Worm (Caenorhabditis elegans) whole organism, L1 larva: ENCODE results near the gene C49F5.7.

Source experiments
- C04F5.9 ChIP-seq: sonication (generic microtip); optimal IDR thresholded peaks from 2 replicates; lab custom pipeline; 2016; ENCODE audit warnings: missing genetic modification characterization, missing compliant biosample characterization
- C16A3.4 ChIP-seq: fragments of 150-350 bp; optimal IDR thresholded peaks from 2 replicates; lab custom pipeline; 2014; ENCODE audit warnings: missing biosample characterization, missing genetic modification characterization
- C34B4.2 ChIP-seq: sonication (generic microtip); optimal IDR thresholded peaks from 2 replicates; lab custom pipeline; 2017; ENCODE audit warnings: mild to moderate bottlenecking, missing genetic modification characterization, missing compliant biosample characterization
- F16B12.6 ChIP-seq: fragments of 150-350 bp; optimal IDR thresholded peaks from 2 replicates; lab custom pipeline; 2014; ENCODE audit warnings: missing biosample characterization, missing genetic modification characterization
- Y116A8C.19 ChIP-seq: sonication (generic microtip); optimal IDR thresholded peaks from 2 replicates; lab custom pipeline; 2016; ENCODE audit warnings: missing compliant biosample characterization, missing genetic modification characterization, borderline replicate concordance
- alr-1 ChIP-seq: fragments of 200-800 bp; sonication (Bioruptor generic); optimal IDR thresholded peaks from 2 replicates; lab custom pipeline; 2018; ENCODE audit warnings: borderline replicate concordance, mild to moderate bottlenecking, missing genetic modification characterization, missing compliant biosample characterization
- ama-1 ChIP-seq: fragments of 150-350 bp; optimal IDR thresholded peaks from 2 replicates; lab custom pipeline; 2014
- ceh-88 ChIP-seq: fragments of 200-800 bp; sonication (Bioruptor generic); IDR thresholded peaks from 2 replicates; pipeline ENCODE4 v1.3.6; 2022; ENCODE audit warnings: missing genetic modification characterization, missing compliant biosample characterization
- ces-1 ChIP-seq: fragments of 150-350 bp; optimal IDR thresholded peaks from 2 replicates; lab custom pipeline; 2014; ENCODE audit warnings: missing biosample characterization, missing genetic modification reagents, missing genetic modification characterization
- dpl-1 ChIP-seq, 3 experiments: fragments of 150-350 bp in 2 of 3; sonication (generic microtip) in 1 of 3; optimal IDR thresholded peaks; 2 replicates each; lab custom pipeline; 2014 to 2017; ENCODE audit warnings: missing biosample characterization in 3 of 3, missing genetic modification characterization in 3 of 3, missing genetic modification reagents in 3 of 3
- efl-1 ChIP-seq, 4 experiments: fragments of 150-350 bp; optimal IDR thresholded peaks in 3 of 4; peaks in 1 of 4; 1 replicate in 1 of 4; 2 replicates in 3 of 4; lab custom pipeline; 2014; ENCODE audit warnings: missing biosample characterization in 2 of 4, missing genetic modification characterization in 2 of 4, missing genetic modification reagents in 2 of 4
- egl-13 ChIP-seq: sonication (generic microtip); optimal IDR thresholded peaks from 2 replicates; lab custom pipeline; 2016; ENCODE audit warnings: missing genotype, missing genetic modification reagents, missing genetic modification characterization, missing compliant biosample characterization
- egl-27 ChIP-seq, 2 experiments: fragments of 150-350 bp in 1 of 2; sonication (generic microtip); optimal IDR thresholded peaks; 3 replicates each; lab custom pipeline; 2017 to 2018; ENCODE audit warnings: missing biosample characterization in 2 of 2, missing genetic modification characterization in 2 of 2, missing genetic modification reagents in 2 of 2
- elt-2 ChIP-seq: sonication (generic microtip); optimal IDR thresholded peaks from 2 replicates; lab custom pipeline; 2016; ENCODE audit warnings: missing genetic modification characterization, mild to moderate bottlenecking, inconsistent platforms, missing compliant biosample characterization, missing genetic modification reagents
- ets-5 ChIP-seq: fragments of 200-800 bp; sonication (Bioruptor generic); IDR thresholded peaks from 2 replicates; pipeline ENCODE4 v1.3.6; 2022; ENCODE audit warnings: missing genetic modification characterization, missing compliant biosample characterization
- fkh-10 ChIP-seq: sonication (generic microtip); optimal IDR thresholded peaks from 2 replicates; lab custom pipeline; 2017; ENCODE audit warnings: missing biosample characterization, missing genetic modification reagents, missing genetic modification characterization
- fkh-4 ChIP-seq: sonication (generic microtip); optimal IDR thresholded peaks from 2 replicates; lab custom pipeline; 2016; ENCODE audit warnings: missing compliant biosample characterization, missing genetic modification characterization, borderline replicate concordance
- fos-1 ChIP-seq: fragments of 150-350 bp; optimal IDR thresholded peaks from 2 replicates; lab custom pipeline; 2014; ENCODE audit warnings: missing biosample characterization, missing genetic modification characterization
- grh-1 ChIP-seq: fragments of 200-800 bp; sonication (Bioruptor generic); IDR thresholded peaks from 2 replicates; pipeline ENCODE4 v1.3.6; 2022; ENCODE audit warnings: missing genetic modification reagents, missing genetic modification characterization, missing compliant biosample characterization
- hlh-17 ChIP-seq: fragments of 200-800 bp; sonication (Bioruptor generic); optimal IDR thresholded peaks from 2 replicates; lab custom pipeline; 2018; ENCODE audit warnings: missing genetic modification characterization, mild to moderate bottlenecking, missing compliant biosample characterization, moderate library complexity, borderline replicate concordance
- irx-1 ChIP-seq: sonication (generic microtip); optimal IDR thresholded peaks from 2 replicates; lab custom pipeline; 2016; ENCODE audit warnings: missing genetic modification characterization, missing compliant biosample characterization
- isw-1 ChIP-seq: fragments of 200-800 bp; sonication (Bioruptor generic); IDR thresholded peaks from 2 replicates; pipeline ENCODE4 v1.3.6; 2022; ENCODE audit warnings: missing genetic modification characterization, missing compliant biosample characterization
- lin-14 ChIP-seq: fragments of 200-800 bp; sonication (Bioruptor generic); optimal IDR thresholded peaks from 2 replicates; lab custom pipeline; 2018; ENCODE audit warnings: mild to moderate bottlenecking, missing genetic modification characterization, moderate library complexity, missing compliant biosample characterization
- lir-3 ChIP-seq: sonication (generic microtip); optimal IDR thresholded peaks from 2 replicates; lab custom pipeline; 2016; ENCODE audit warnings: mild to moderate bottlenecking, missing genetic modification characterization, moderate library complexity, missing compliant biosample characterization; ENCODE audit not compliant: poor library complexity
- lsy-2 ChIP-seq, 2 experiments: fragments of 150-350 bp; optimal IDR thresholded peaks; 2 replicates each; lab custom pipeline; 2014; ENCODE audit warnings: missing biosample characterization in 2 of 2, missing genetic modification characterization in 2 of 2
- mab-9 ChIP-seq: fragments of 200-800 bp; sonication (Bioruptor generic); IDR thresholded peaks from 2 replicates; pipeline ENCODE4 v1.3.6; 2022; ENCODE audit warnings: missing genetic modification reagents, missing genetic modification characterization, missing compliant biosample characterization
- mef-2 ChIP-seq: fragments of 150-350 bp; optimal IDR thresholded peaks from 2 replicates; lab custom pipeline; 2014; ENCODE audit warnings: missing biosample characterization, missing genetic modification characterization
- mep-1 ChIP-seq: fragments of 150-350 bp; optimal IDR thresholded peaks from 2 replicates; lab custom pipeline; 2014; ENCODE audit warnings: missing biosample characterization, missing genetic modification characterization
- nhr-11 ChIP-seq: fragments of 150-350 bp; optimal IDR thresholded peaks from 2 replicates; lab custom pipeline; 2014; ENCODE audit warnings: missing biosample characterization, missing genetic modification characterization
- nhr-20 ChIP-seq: sonication (generic microtip); optimal IDR thresholded peaks from 2 replicates; lab custom pipeline; 2016; ENCODE audit warnings: mild to moderate bottlenecking, missing genetic modification characterization, missing compliant biosample characterization
- nhr-28 ChIP-seq: fragments of 150-350 bp; optimal IDR thresholded peaks from 2 replicates; lab custom pipeline; 2014; ENCODE audit warnings: missing biosample characterization, missing genetic modification characterization
- nhr-71 ChIP-seq: sonication (generic microtip); optimal IDR thresholded peaks from 2 replicates; lab custom pipeline; 2016; ENCODE audit warnings: mild to moderate bottlenecking, missing genetic modification characterization, moderate library complexity, missing compliant biosample characterization
- nhr-76 ChIP-seq: sonication (generic microtip); optimal IDR thresholded peaks from 2 replicates; lab custom pipeline; 2017; ENCODE audit warnings: missing biosample characterization, missing genetic modification characterization
- nhr-77 ChIP-seq: fragments of 150-350 bp; optimal IDR thresholded peaks from 2 replicates; lab custom pipeline; 2014; ENCODE audit warnings: missing biosample characterization, missing genetic modification characterization
- nhr-84 ChIP-seq: sonication (generic microtip); optimal IDR thresholded peaks from 2 replicates; lab custom pipeline; 2017; ENCODE audit warnings: missing biosample characterization, missing genetic modification characterization
- nhr-90 ChIP-seq: sonication (generic microtip); optimal IDR thresholded peaks from 2 replicates; lab custom pipeline; 2016; ENCODE audit warnings: mild to moderate bottlenecking, missing genetic modification characterization, missing compliant biosample characterization; ENCODE audit not compliant: poor library complexity
- pag-3 ChIP-seq: sonication (generic microtip); optimal IDR thresholded peaks from 2 replicates; lab custom pipeline; 2017; ENCODE audit warnings: missing genetic modification characterization, mild to moderate bottlenecking, missing compliant biosample characterization, antibody characterized with exemption, borderline replicate concordance; ENCODE audit not compliant: insufficient read depth
- pax-3 ChIP-seq: fragments of 200-800 bp; sonication (Bioruptor generic); optimal IDR thresholded peaks from 2 replicates; lab custom pipeline; 2018; ENCODE audit warnings: mild to moderate bottlenecking, missing genetic modification characterization, moderate library complexity, missing compliant biosample characterization
- snpc-4 ChIP-seq: fragments of 150-350 bp; optimal IDR thresholded peaks from 2 replicates; lab custom pipeline; 2014; ENCODE audit warnings: missing biosample characterization, missing genetic modification characterization
- sptf-1 ChIP-seq: fragments of 150-350 bp; optimal IDR thresholded peaks from 2 replicates; lab custom pipeline; 2014; ENCODE audit warnings: missing biosample characterization, missing genetic modification characterization
- swsn-7 ChIP-seq: sonication (generic microtip); optimal IDR thresholded peaks from 2 replicates; lab custom pipeline; 2016; ENCODE audit warnings: missing genetic modification characterization, missing compliant biosample characterization
- tlp-1 ChIP-seq: fragments of 150-350 bp; optimal IDR thresholded peaks from 2 replicates; lab custom pipeline; 2014; ENCODE audit warnings: missing biosample characterization, missing genetic modification characterization
- unc-130 ChIP-seq: fragments of 150-350 bp; optimal IDR thresholded peaks from 2 replicates; lab custom pipeline; 2017; ENCODE audit warnings: missing biosample characterization, missing genetic modification characterization, inconsistent platforms
- unc-30 ChIP-seq: sonication (generic microtip); optimal IDR thresholded peaks from 2 replicates; lab custom pipeline; 2017; ENCODE audit warnings: missing biosample characterization, missing genetic modification characterization
- unc-62 ChIP-seq: fragments of 150-350 bp; optimal IDR thresholded peaks from 2 replicates; lab custom pipeline; 2014; ENCODE audit warnings: missing biosample characterization, missing genetic modification reagents, missing genetic modification characterization
- unc-86 ChIP-seq: sonication (generic microtip); optimal IDR thresholded peaks from 2 replicates; lab custom pipeline; 2016; ENCODE audit warnings: missing genetic modification characterization, missing compliant biosample characterization
- unc-98 ChIP-seq: fragments of 200-800 bp; sonication (Bioruptor generic); IDR thresholded peaks from 2 replicates; pipeline ENCODE4 v1.3.6; 2022; ENCODE audit warnings: missing genetic modification characterization, missing compliant biosample characterization
- xbp-1 ChIP-seq: sonication (generic microtip); optimal IDR thresholded peaks from 2 replicates; lab custom pipeline; 2016; ENCODE audit warnings: missing genetic modification characterization, missing compliant biosample characterization
- zip-4 ChIP-seq: fragments of 200-800 bp; sonication (Bioruptor generic); optimal IDR thresholded peaks from 2 replicates; lab custom pipeline; 2018; ENCODE audit warnings: mild to moderate bottlenecking, missing genetic modification characterization, moderate library complexity, missing compliant biosample characterization
- ztf-4 ChIP-seq: fragments of 150-350 bp; optimal IDR thresholded peaks from 2 replicates; lab custom pipeline; 2014; ENCODE audit warnings: missing biosample characterization, missing genetic modification characterization

Gene C49F5.7

DNA sequence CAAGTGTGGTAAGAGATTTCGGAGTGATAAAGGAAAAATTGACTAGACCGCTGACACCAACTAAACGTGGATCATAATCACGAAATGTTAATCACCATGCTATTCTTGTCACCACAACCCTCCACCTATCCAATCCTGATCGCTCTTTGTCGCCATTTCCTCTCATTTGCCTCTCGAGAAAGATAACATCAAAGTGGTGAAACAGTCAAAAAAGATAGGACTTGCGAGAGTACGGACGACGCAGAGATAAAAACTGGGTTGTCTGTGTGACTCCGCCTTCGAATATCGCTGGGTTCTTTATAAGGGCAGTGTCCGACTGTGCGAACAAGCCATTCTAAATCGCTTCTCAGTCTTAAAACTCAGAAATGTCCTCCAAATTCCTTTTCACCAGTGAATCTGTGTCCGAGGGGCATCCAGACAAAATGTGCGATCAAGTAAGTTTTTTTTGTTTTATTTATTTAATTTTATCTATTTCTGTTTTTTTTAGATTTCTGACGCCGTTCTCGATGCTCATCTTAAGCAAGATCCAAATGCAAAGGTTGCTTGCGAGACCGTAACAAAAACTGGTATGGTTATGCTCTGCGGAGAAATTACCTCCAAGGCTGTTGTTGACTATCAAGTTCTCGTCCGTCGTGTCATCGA is 28.8 kb upstream of the C49F5.7 start, which contains the start of gene sams-1 (continued):
- no peak for TF ChIP-seq unc-86 (tag; lab: Kevin White, UChicago)
- TF ChIP-seq C16A3.4 (tag; lab: Kevin White, UChicago), result no peak
- TF ChIP-seq sptf-1 (tag; lab: Kevin White, UChicago), result no peak
- no peak for TF ChIP-seq egl-13 (tag; lab: Kevin White, UChicago)
- no peak for TF ChIP-seq egl-27 (tag; optimal IDR thresholded peaks at IDR 0.05; lab: Kevin White, UChicago)
- no peak for TF ChIP-seq alr-1
- no peak for TF ChIP-seq fos-1 (tag; lab: Kevin White, UChicago)
- TF ChIP-seq nhr-84 (tag; lab: Kevin White, UChicago), result no peak
- TF ChIP-seq elt-2, result peak; percentile 50
- TF ChIP-seq fkh-4 (tag; lab: Kevin White, UChicago), result no peak
- no peak for TF ChIP-seq ztf-4
- no peak for TF ChIP-seq nhr-77 (tag; lab: Kevin White, UChicago)
- TF ChIP-seq lsy-2 (tag; optimal IDR thresholded peaks at IDR 0.05; lab: Kevin White, UChicago), result no peak
- no peak for TF ChIP-seq unc-62 (GFP tag; lab: Kevin White, UChicago)
- no peak for TF ChIP-seq F16B12.6 (tag; lab: Kevin White, UChicago)
- TF ChIP-seq ets-5 (GFP tag; lab: Robert Waterston, UW), result no peak
- no peak for TF ChIP-seq irx-1 (tag; lab: Kevin White, UChicago)
- no peak for TF ChIP-seq nhr-28 (tag; lab: Kevin White, UChicago)
- no peak for TF ChIP-seq mep-1 (tag; lab: Kevin White, UChicago)
- TF ChIP-seq dpl-1 (GFP tag; optimal IDR thresholded peaks at IDR 0.05; lab: Kevin White, UChicago), result no peak
- no peak for TF ChIP-seq grh-1 (GFP tag; lab: Robert Waterston, UW)
- TF ChIP-seq isw-1 (GFP tag; lab: Robert Waterston, UW), result no peak
- TF ChIP-seq unc-130 (tag; lab: Kevin White, UChicago), result no peak
- no peak for TF ChIP-seq zip-4 (GFP tag; lab: Kevin White, UChicago)
- TF ChIP-seq ces-1, result no peak
- no peak for TF ChIP-seq unc-30 (tag; lab: Kevin White, UChicago)
- TF ChIP-seq nhr-76, result no peak
- TF ChIP-seq Y116A8C.19 (tag; lab: Kevin White, UChicago), result no peak
- TF ChIP-seq pag-3 (tag; lab: Kevin White, UChicago), result no peak
- peak; percentile 16 for TF ChIP-seq nhr-71 (tag; lab: Kevin White, UChicago)
- TF ChIP-seq C04F5.9 (tag; lab: Kevin White, UChicago), result no peak
- no peak for TF ChIP-seq efl-1 (optimal IDR thresholded peaks at IDR 0.05; lab: Kevin White, UChicago)
- TF ChIP-seq efl-1 (GFP tag; optimal IDR thresholded peaks at IDR 0.05 in 1 of 2; lab: Kevin White, UChicago), result peak in 1 of 2 experiments; percentile 8
- no peak for TF ChIP-seq mab-9 (GFP tag; lab: Robert Waterston, UW)
- no peak for TF ChIP-seq tlp-1 (tag; lab: Kevin White, UChicago)
- no peak for TF ChIP-seq pax-3 (tag; lab: Kevin White, UChicago)
- no peak for TF ChIP-seq nhr-90
- TF ChIP-seq fkh-10 (GFP tag; lab: Kevin White, UChicago), result no peak
- TF ChIP-seq C34B4.2 (tag; lab: Kevin White, UChicago), result no peak
- TF ChIP-seq lin-14 (GFP tag; lab: Kevin White, UChicago), result peak; percentile 38
- no peak for TF ChIP-seq unc-98
- no peak for TF ChIP-seq lir-3
- no peak for TF ChIP-seq hlh-17 (GFP tag; lab: Kevin White, UChicago)
- TF ChIP-seq snpc-4 (tag; lab: Kevin White, UChicago), result no peak
- no peak for TF ChIP-seq xbp-1
- no peak for TF ChIP-seq nhr-11 (tag; lab: Kevin White, UChicago)
- peak; percentile 40 for TF ChIP-seq nhr-20 (tag; lab: Kevin White, UChicago)
- no peak for TF ChIP-seq swsn-7 (tag; lab: Kevin White, UChicago)
- no peak for TF ChIP-seq mef-2 (tag; lab: Kevin White, UChicago)
- no peak for TF ChIP-seq ceh-88 (GFP tag; lab: Robert Waterston, UW)
- peak; percentile 78 for TF ChIP-seq ama-1 (lab: Kevin White, UChicago)
